Worm (Caenorhabditis elegans): ENCODE measurements around the gene ZK105.14.

The ZK105.14 gene

ce11 chrV:7730488-7730887 lies 8.6 kb upstream of the ZK105.14 start (continued):
- TF ChIP-seq sea-2 (GFP tag; IDR thresholded peaks at IDR 0.05) (no peak), dpff-1 (tag; optimal IDR thresholded peaks at IDR 0.05) (no peak), mcd-1 (GFP tag; IDR thresholded peaks at IDR 0.05) (no peak), ceh-79 (tag; optimal IDR thresholded peaks at IDR 0.05) (no peak), attf-3 (GFP tag; conservative IDR thresholded peaks at IDR 0.05) (no peak), aptf-3 (GFP tag; IDR thresholded peaks at IDR 0.05) (no peak), let-607 (tag; optimal IDR thresholded peaks at IDR 0.05) (no peak), akir-1 (GFP tag; optimal IDR thresholded peaks at IDR 0.05) (no peak), Y67H2A.10 (GFP tag; conservative IDR thresholded peaks at IDR 0.05) (no peak), ztf-6 (GFP tag; IDR thresholded peaks at IDR 0.05) (no peak), repo-1 (tag; optimal IDR thresholded peaks at IDR 0.05) (no peak), tlf-1 (GFP tag; optimal IDR thresholded peaks at IDR 0.05) (no peak), lin-26 (GFP tag; IDR thresholded peaks at IDR 0.05) (peak; percentile 52; the same call in 1 of the 2 replicates), madf-10 (tag; optimal IDR thresholded peaks at IDR 0.05) (peak; percentile 0), zfh-2 (GFP tag; conservative IDR thresholded peaks at IDR 0.05) (no peak), madf-6 (GFP tag; IDR thresholded peaks at IDR 0.05) (peak; percentile 44; the same call in 1 of the 2 replicates), ztf-18 (tag; optimal IDR thresholded peaks at IDR 0.05) (no peak), D2030.7 (GFP tag; IDR thresholded peaks at IDR 0.05) (peak; percentile 46; the same call in 1 of the 2 replicates), T26A5.8 (tag; optimal IDR thresholded peaks at IDR 0.05) (no peak), lin-40 (tag; optimal IDR thresholded peaks at IDR 0.05) (no peak), F10E7.11 (tag; optimal IDR thresholded peaks at IDR 0.05) (no peak), xnd-1 (tag; optimal IDR thresholded peaks at IDR 0.05) (no peak), attf-5 (GFP tag; optimal IDR thresholded peaks at IDR 0.05) (no peak), him-1 (tag; optimal IDR thresholded peaks at IDR 0.05) (peak; percentile 28), chd-7 (tag; optimal IDR thresholded peaks at IDR 0.05) (peak; percentile 32), ets-4 (GFP tag; optimal IDR thresholded peaks at IDR 0.05) (no peak), nhr-27 (tag; optimal IDR thresholded peaks at IDR 0.05) (no peak), dox-1 (GFP tag; IDR thresholded peaks at IDR 0.05) (peak; percentile 45; the same call in 1 of the 2 replicates), ama-1 (optimal IDR thresholded peaks at IDR 0.05) (no peak), ama-1 (GFP tag; optimal IDR thresholded peaks at IDR 0.05) (peak in 1 of 2 experiments; percentile 50), ceh-40 (GFP tag; IDR thresholded peaks at IDR 0.05) (no peak), F49E8.2 (tag; optimal IDR thresholded peaks at IDR 0.05; ENCODE audit: insufficient read depth) (no peak), Y53F4B.3 (GFP tag; IDR thresholded peaks at IDR 0.05) (no peak), cebp-1 (GFP tag; IDR thresholded peaks at IDR 0.05) (no peak), cebp-1 (tag; optimal IDR thresholded peaks at IDR 0.05) (peak; percentile 47), ceh-100 (GFP tag; IDR thresholded peaks at IDR 0.05) (no peak), egrh-3 (GFP tag; IDR thresholded peaks at IDR 0.05) (no peak), aptf-2 (GFP tag; conservative IDR thresholded peaks at IDR 0.05) (no peak), egl-44 (GFP tag; IDR thresholded peaks at IDR 0.05) (no peak), lag-1 (GFP tag; IDR thresholded peaks at IDR 0.05) (no peak), snpc-1.3 (tag; optimal IDR thresholded peaks at IDR 0.05; ENCODE audit: insufficient read depth) (no peak), unc-130 (GFP tag; optimal IDR thresholded peaks at IDR 0.05) (no peak), F52B5.7 (tag; optimal IDR thresholded peaks at IDR 0.05) (no peak), F23B12.7 (tag; optimal IDR thresholded peaks at IDR 0.05; ENCODE audit: insufficient read depth) (peak; percentile 5), nfya-1 (tag; optimal IDR thresholded peaks at IDR 0.05; ENCODE audit: borderline replicate concordance, insufficient read depth) (no peak), egl-18 (GFP tag; IDR thresholded peaks at IDR 0.05) (no peak), nhr-80 (tag; optimal IDR thresholded peaks at IDR 0.05) (no peak), F22D6.2 (tag; optimal IDR thresholded peaks at IDR 0.05) (no peak), ceh-58 (GFP tag; IDR thresholded peaks at IDR 0.05) (no peak), sptf-2 (GFP tag; optimal IDR thresholded peaks at IDR 0.05) (no peak)
